Fruit fly (Drosophila melanogaster) whole organism: ENCODE results near the gene CG31642.

Experiments
- CG8478 ChIP-seq: fragments of >200 bp; optimal IDR thresholded peaks from 2 replicates; lab custom pipeline; 2018; ENCODE audit warnings: inconsistent platforms
- Dll ChIP-seq: fragments of >200 bp; optimal IDR thresholded peaks from 2 replicates; lab custom pipeline; 2017
- EcR ChIP-seq, 2 experiments: fragments of >200 bp; optimal IDR thresholded peaks; 2 replicates each; lab custom pipeline; 2017; ENCODE audit warnings: missing biosample characterization in 2 of 2, missing genetic modification characterization in 2 of 2, missing genetic modification reagents in 2 of 2
- psq ChIP-seq: fragments of >200 bp; optimal IDR thresholded peaks from 2 replicates; lab custom pipeline; 2017
- usp ChIP-seq: fragments of >200 bp; optimal IDR thresholded peaks from 2 replicates; lab custom pipeline; 2017; ENCODE audit warnings: missing biosample characterization, missing genetic modification characterization, mixed read lengths

DNA sequence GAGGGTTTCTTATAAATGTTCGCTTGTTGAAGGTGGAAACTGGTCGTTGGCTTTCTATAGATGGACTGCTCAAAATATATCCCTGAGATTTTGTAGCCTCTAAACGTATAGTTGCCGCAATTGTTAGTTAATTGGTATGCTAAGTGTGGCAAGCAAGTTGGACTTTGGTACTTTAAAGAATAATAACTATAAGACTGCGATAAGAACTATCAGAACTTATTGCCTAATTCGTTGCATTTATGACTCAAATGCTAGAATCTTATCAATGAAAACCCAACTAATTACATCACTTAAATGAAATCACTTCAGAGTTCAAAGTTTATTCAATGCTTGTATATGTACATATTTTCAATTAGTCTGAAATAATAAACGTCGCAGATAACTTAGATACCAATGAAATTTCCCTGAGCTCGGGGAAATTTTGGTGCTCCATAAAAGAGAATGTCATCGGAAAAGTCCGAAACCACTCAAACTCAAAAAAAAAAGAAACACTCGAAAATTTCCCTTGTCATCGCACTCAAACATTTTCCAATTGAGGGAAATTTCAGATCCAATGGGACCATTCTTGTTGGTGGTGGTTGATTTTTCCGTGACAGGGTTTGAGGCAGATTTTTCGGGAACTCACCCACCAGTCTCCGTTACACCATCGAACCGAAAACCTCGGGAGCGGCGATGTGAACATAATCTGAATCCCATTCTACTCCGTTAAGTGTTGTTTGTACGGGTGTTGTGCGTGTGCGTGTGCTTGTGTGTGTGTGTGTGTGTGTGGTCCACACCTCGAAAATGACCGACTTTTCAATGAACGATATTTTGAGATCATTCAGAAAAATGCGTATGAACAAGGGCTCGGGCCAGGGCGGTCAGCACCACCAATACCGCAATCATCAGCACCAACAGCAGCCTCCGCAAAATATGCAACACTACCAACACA is 27.3 kb upstream of the CG31642 start, which contains the start of gene CG45075:
- TF ChIP-seq CG8478 (lab: Kevin White, UChicago) = no peak
- TF ChIP-seq Dll (lab: Kevin White, UChicago) = no peak
- no peak for TF ChIP-seq EcR (GFP tag; optimal IDR thresholded peaks at IDR 0.05; lab: Kevin White, UChicago)
- TF ChIP-seq psq (lab: Kevin White, UChicago) = no peak
- no peak for TF ChIP-seq usp (GFP tag; lab: Kevin White, UChicago)
